Worm (Caenorhabditis elegans) whole organism, L1 larva: ENCODE data around the gene col-102.

Experiments
- ama-1 ChIP-seq: fragments of 150-350 bp; optimal IDR thresholded peaks from 2 replicates; lab custom pipeline; 2014
- blmp-1 ChIP-seq: fragments of 150-350 bp; optimal IDR thresholded peaks from 2 replicates; lab custom pipeline; 2014; ENCODE audit warnings: missing biosample characterization, missing genetic modification characterization
- efl-1 ChIP-seq, 4 experiments: fragments of 150-350 bp; optimal IDR thresholded peaks in 3 of 4; peaks in 1 of 4; 1 replicate in 1 of 4; 2 replicates in 3 of 4; lab custom pipeline; 2014; ENCODE audit warnings: missing biosample characterization in 2 of 4, missing genetic modification characterization in 2 of 4, missing genetic modification reagents in 2 of 4
- elt-3 ChIP-seq, 6 experiments: fragments of 150-350 bp in 1 of 6; sonication (generic microtip); optimal IDR thresholded peaks; 2 replicates each; lab custom pipeline; 2017 to 2018; ENCODE audit warnings: missing biosample characterization in 6 of 6, missing genetic modification characterization in 6 of 6, inconsistent platforms in 1 of 6
- lin-13 ChIP-seq: fragments of 150-350 bp; optimal IDR thresholded peaks from 2 replicates; lab custom pipeline; 2014; ENCODE audit warnings: missing biosample characterization, missing genetic modification reagents, missing genetic modification characterization
- mep-1 ChIP-seq: fragments of 150-350 bp; optimal IDR thresholded peaks from 2 replicates; lab custom pipeline; 2014; ENCODE audit warnings: missing biosample characterization, missing genetic modification characterization
- nhr-12 ChIP-seq: sonication (generic microtip); optimal IDR thresholded peaks from 2 replicates; lab custom pipeline; 2017; ENCODE audit warnings: missing biosample characterization, missing genetic modification characterization
- nhr-28 ChIP-seq: fragments of 150-350 bp; optimal IDR thresholded peaks from 2 replicates; lab custom pipeline; 2014; ENCODE audit warnings: missing biosample characterization, missing genetic modification characterization
- unc-86 ChIP-seq: sonication (generic microtip); optimal IDR thresholded peaks from 2 replicates; lab custom pipeline; 2016; ENCODE audit warnings: missing genetic modification characterization, missing compliant biosample characterization
- zag-1 ChIP-seq: fragments of 150-350 bp; optimal IDR thresholded peaks from 2 replicates; lab custom pipeline; 2014; ENCODE audit warnings: missing biosample characterization, missing genetic modification characterization

- no peak for TF ChIP-seq nhr-28 (tag; lab: Kevin White, UChicago)
- TF ChIP-seq elt-3 (tag; optimal IDR thresholded peaks at IDR 0.05; lab: Kevin White, UChicago): no peak
- TF ChIP-seq efl-1 (optimal IDR thresholded peaks at IDR 0.05; lab: Kevin White, UChicago): no peak
- TF ChIP-seq efl-1 (GFP tag; optimal IDR thresholded peaks at IDR 0.05 in 1 of 2; lab: Kevin White, UChicago): peak in 1 of 2 experiments; percentile 56
- TF ChIP-seq nhr-12: no peak
- TF ChIP-seq ama-1 (lab: Kevin White, UChicago): no peak
- TF ChIP-seq blmp-1 (tag; lab: Kevin White, UChicago): no peak
- TF ChIP-seq zag-1 (tag; lab: Kevin White, UChicago): no peak
- no peak for TF ChIP-seq unc-86 (tag; lab: Kevin White, UChicago)
- no peak for TF ChIP-seq lin-13 (GFP tag; lab: Kevin White, UChicago)
- no peak for TF ChIP-seq mep-1 (tag; lab: Kevin White, UChicago)
Observed at ce11 chrIV:584039-584438, 20.2 kb upstream of the col-102 start.
